Fruit fly (Drosophila melanogaster) whole organism: ENCODE results near the gene Ptp99A.

Source experiments
- CG8478 ChIP-seq: fragments of >200 bp; optimal IDR thresholded peaks from 2 replicates; lab custom pipeline; 2018; ENCODE audit warnings: inconsistent platforms
- Dll ChIP-seq: fragments of >200 bp; optimal IDR thresholded peaks from 2 replicates; lab custom pipeline; 2017
- EcR ChIP-seq, 2 experiments: fragments of >200 bp; optimal IDR thresholded peaks; 2 replicates each; lab custom pipeline; 2017; ENCODE audit warnings: missing biosample characterization in 2 of 2, missing genetic modification characterization in 2 of 2, missing genetic modification reagents in 2 of 2
- pan ChIP-seq: fragments of >200 bp; optimal IDR thresholded peaks from 2 replicates; lab custom pipeline; 2017
- psq ChIP-seq: fragments of >200 bp; optimal IDR thresholded peaks from 2 replicates; lab custom pipeline; 2017
- usp ChIP-seq: fragments of >200 bp; optimal IDR thresholded peaks from 2 replicates; lab custom pipeline; 2017; ENCODE audit warnings: missing biosample characterization, missing genetic modification characterization, mixed read lengths

Gene Ptp99A

DNA sequence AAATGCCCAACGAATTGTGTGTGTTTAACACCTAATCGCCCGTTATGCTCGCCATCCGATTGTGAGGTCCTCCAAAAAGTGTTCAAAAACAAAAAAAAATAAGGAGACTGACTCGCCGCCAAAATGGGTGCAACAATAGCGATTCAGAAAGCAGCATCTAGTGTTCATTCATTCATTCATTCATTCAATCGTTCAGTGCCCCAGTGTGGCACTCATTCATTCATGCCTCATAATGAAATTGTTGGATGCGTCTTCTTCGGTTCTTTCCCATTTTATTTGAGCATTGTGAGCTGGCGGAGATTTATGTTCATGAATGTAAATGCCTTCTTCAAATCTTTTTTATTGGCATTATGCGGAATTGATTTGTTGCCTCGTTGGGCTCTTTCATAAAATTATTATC, 140.5 kb downstream of the Ptp99A start:
- TF ChIP-seq CG8478 (lab: Kevin White, UChicago) = no peak
- no peak for TF ChIP-seq Dll
- TF ChIP-seq usp (GFP tag; lab: Kevin White, UChicago) = no peak
- TF ChIP-seq psq (lab: Kevin White, UChicago) = no peak
- no peak for TF ChIP-seq EcR (GFP tag; optimal IDR thresholded peaks at IDR 0.05; lab: Kevin White, UChicago)
- TF ChIP-seq pan = no peak

DNA sequence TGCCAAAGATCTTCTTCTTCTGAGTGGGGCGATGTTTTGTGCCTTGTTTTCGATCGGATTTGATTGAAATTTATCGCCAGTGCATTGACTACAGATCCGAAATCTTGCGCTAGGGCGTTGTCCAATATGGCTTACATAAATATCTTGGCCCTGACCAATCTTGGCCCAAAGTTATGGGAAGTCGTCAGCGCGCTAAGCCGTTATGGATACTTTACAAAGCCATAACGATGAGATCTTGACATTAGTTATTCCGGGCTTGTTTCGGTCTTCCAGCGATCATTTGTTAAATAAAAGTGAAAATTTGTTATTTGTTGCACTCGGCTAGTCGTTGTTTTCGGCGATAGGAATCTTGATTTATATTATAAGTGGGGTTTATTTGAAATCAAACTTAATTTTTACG, 141.1 kb downstream of the Ptp99A start:
- TF ChIP-seq Dll (no peak), psq (lab: Kevin White, UChicago) (no peak), usp (GFP tag; lab: Kevin White, UChicago) (no peak), CG8478 (lab: Kevin White, UChicago) (no peak)

DNA sequence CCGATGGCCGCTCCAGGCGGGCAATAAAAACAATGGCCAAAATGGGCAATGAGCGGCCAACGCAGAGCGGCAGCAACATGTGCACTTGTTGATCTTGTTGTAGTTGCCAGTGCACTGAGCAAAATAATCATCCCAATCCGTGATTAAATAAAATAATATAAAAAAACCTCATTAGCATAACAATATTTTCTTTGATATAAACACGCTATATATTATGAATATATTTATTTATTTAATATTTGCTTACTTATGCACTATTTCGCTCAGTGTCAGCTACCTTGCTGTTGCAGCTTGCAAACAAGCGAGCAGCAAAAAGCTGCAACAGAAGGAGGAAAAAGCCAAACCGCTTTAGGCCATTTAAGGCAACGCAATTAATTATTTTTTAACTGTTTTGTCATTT, 141.9 kb downstream of the Ptp99A start:
- TF ChIP-seq usp (GFP tag; lab: Kevin White, UChicago) = no peak
- TF ChIP-seq Dll = no peak
- TF ChIP-seq EcR (GFP tag; optimal IDR thresholded peaks at IDR 0.05; lab: Kevin White, UChicago) = no peak
- no peak for TF ChIP-seq pan
- TF ChIP-seq psq (lab: Kevin White, UChicago) = no peak
- TF ChIP-seq CG8478 (lab: Kevin White, UChicago) = no peak

DNA sequence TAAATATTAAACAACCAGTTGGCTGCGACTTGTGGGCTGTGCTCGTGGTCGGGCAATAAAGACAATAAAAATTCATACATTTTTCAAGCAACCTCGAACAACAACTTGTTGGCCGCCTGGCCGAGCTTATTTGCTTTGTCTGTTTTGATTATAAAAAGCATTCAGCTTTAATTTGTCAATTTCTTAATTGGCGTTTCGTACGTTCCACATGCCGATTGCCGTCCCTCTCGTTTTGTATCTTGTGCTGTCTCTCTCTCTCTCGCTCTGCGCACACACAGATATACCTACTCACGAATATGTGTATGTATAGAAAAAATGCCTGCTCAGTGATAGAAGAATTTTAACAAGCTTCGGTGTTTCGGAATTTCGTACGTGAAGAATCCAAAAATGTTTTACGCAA, 142.8 kb downstream of the Ptp99A start:
- TF ChIP-seq CG8478 (lab: Kevin White, UChicago) (no peak), EcR (GFP tag; optimal IDR thresholded peaks at IDR 0.05; lab: Kevin White, UChicago) (no peak), usp (GFP tag; lab: Kevin White, UChicago) (no peak), Dll (no peak), pan (no peak), psq (lab: Kevin White, UChicago) (no peak)

DNA sequence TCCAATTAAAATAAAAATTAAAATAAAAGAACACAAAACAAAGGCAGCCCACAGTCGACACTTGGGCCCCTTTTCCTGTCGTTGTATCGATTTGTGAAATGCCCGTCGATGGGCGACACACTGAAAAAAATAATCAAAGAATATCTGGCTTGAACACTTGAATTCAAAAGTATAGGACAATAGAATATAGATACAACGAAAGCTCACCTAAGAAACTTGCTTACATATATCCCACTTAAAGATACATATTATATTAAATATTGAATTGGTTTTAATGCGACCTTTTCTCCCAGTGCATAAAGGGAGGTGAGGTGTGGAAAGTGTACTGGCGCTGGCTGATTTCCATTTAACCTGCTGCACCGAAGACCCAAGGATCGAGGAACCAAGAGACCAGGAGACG, 144.7 kb downstream of the Ptp99A start:
- TF ChIP-seq pan = no peak
- no peak for TF ChIP-seq CG8478 (lab: Kevin White, UChicago)
- no peak for TF ChIP-seq usp (GFP tag; lab: Kevin White, UChicago)
- no peak for TF ChIP-seq psq (lab: Kevin White, UChicago)
- TF ChIP-seq EcR (GFP tag; optimal IDR thresholded peaks at IDR 0.05; lab: Kevin White, UChicago) = no peak
- TF ChIP-seq Dll = no peak

DNA sequence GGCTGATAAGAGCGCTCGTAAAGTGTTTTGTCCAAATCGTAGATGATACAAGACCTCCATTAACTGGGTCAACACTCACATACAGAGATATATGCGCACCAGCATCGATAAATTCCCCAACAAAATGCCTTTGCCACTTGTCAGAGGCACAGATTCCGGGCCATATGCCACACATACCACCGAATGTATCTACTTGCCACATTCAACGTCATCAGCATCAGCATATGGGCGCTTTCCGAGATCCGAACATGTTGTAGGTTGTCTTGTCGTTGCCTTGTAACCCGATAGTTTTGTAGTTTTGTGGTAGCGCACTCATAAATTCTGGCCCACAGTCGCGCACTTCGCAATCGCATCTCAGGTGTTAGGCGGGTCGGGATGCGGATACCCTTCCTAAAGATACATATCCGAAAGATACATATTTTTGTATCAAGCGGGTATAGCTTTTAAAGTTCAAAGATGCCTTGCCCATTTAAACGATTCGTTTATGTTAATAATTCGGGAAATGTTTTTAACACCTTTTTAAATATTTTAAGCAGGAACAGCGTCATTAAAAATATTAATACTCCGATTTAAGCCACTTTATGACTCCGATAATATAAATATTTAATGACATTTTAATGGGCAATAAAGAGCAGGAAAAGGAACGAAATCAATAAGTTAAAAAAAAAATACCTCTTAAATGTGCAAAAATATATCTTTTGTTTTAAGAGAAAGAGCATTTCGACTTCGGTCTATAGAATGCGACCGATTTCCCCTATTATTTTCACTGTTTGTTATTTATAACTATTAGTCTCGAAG, 146.7 kb downstream of the Ptp99A start:
- no peak for TF ChIP-seq CG8478 (lab: Kevin White, UChicago)
- TF ChIP-seq EcR (GFP tag; optimal IDR thresholded peaks at IDR 0.05; lab: Kevin White, UChicago) = no peak
- no peak for TF ChIP-seq psq (lab: Kevin White, UChicago)
- no peak for TF ChIP-seq usp (GFP tag; lab: Kevin White, UChicago)

DNA sequence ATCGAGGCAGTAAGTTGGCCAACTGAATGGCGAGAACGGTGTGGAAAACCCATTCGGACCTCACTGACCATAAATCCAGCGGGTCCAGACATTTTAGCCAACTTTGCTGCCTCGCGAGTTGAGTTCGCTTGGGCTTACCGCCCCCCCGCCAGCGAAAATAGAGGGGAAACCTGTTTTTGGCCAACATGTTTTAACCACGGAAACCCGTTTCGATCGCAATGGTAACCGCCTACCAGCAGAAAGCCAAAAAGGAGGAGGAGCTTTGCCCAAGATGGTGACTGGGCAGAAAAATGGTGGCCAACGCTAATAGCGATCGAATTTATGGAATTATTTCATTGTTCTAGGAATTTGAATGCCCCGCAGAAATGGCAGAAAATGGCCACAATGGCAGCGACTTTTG, 149.1 kb downstream of the Ptp99A start:
- TF ChIP-seq pan (no peak), CG8478 (lab: Kevin White, UChicago) (no peak), EcR (GFP tag; optimal IDR thresholded peaks at IDR 0.05; lab: Kevin White, UChicago) (no peak), usp (GFP tag; lab: Kevin White, UChicago) (no peak), psq (lab: Kevin White, UChicago) (no peak), Dll (no peak)
